Worm (Caenorhabditis elegans) whole organism, mixed stage, embryonic: ENCODE data around the gene B0554.1.

ENCODE experiments used
- M03D4.4 ChIP-seq: sonication (generic microtip); optimal IDR thresholded peaks from 2 replicates; lab custom pipeline; 2017; ENCODE audit warnings: mild to moderate bottlenecking, missing genetic modification characterization, missing compliant biosample characterization
- bed-3 ChIP-seq: fragments of 200-800 bp; sonication (Bioruptor generic); optimal IDR thresholded peaks from 3 replicates; lab custom pipeline; 2018; ENCODE audit warnings: mild to moderate bottlenecking, missing genetic modification characterization, moderate library complexity, missing compliant biosample characterization
- blmp-1 ChIP-seq: fragments of 150-350 bp; optimal IDR thresholded peaks from 2 replicates; lab custom pipeline; 2014; ENCODE audit warnings: missing biosample characterization, missing genetic modification characterization
- ceh-39 ChIP-seq: fragments of 150-350 bp; optimal IDR thresholded peaks from 2 replicates; lab custom pipeline; 2014; ENCODE audit warnings: missing biosample characterization, missing genetic modification characterization
- ceh-43 ChIP-seq: fragments of 200-800 bp; sonication (Bioruptor generic); optimal IDR thresholded peaks from 2 replicates; lab custom pipeline; 2018; ENCODE audit warnings: mild to moderate bottlenecking, missing genetic modification characterization, moderate library complexity, missing compliant biosample characterization
- ceh-83 ChIP-seq: fragments of 200-800 bp; sonication (Bioruptor generic); optimal IDR thresholded peaks from 2 replicates; lab custom pipeline; 2018; ENCODE audit warnings: mild to moderate bottlenecking, missing genetic modification characterization, missing compliant biosample characterization
- ces-1 ChIP-seq: fragments of 150-350 bp; optimal IDR thresholded peaks from 2 replicates; lab custom pipeline; 2014; ENCODE audit warnings: missing biosample characterization, missing genetic modification reagents, missing genetic modification characterization
- cnd-1 ChIP-seq: fragments of 200-800 bp; sonication (Bioruptor generic); optimal IDR thresholded peaks from 2 replicates; lab custom pipeline; 2018; ENCODE audit warnings: mild to moderate bottlenecking, missing genetic modification characterization, missing compliant biosample characterization
- drap-1 ChIP-seq: fragments of 200-800 bp; sonication (Bioruptor generic); optimal IDR thresholded peaks from 3 replicates; lab custom pipeline; 2018; ENCODE audit warnings: mild to moderate bottlenecking, missing genetic modification characterization, missing compliant biosample characterization
- elt-1 ChIP-seq: sonication (generic microtip); optimal IDR thresholded peaks from 2 replicates; lab custom pipeline; 2017; ENCODE audit warnings: missing genetic modification characterization, mild to moderate bottlenecking, missing compliant biosample characterization, antibody characterized with exemption, moderate library complexity, borderline replicate concordance; ENCODE audit not compliant: insufficient read depth
- elt-3 ChIP-seq: fragments of 150-350 bp; optimal IDR thresholded peaks from 2 replicates; lab custom pipeline; 2014; ENCODE audit warnings: missing biosample characterization, missing genetic modification characterization
- flh-1 ChIP-seq: fragments of 200-800 bp; sonication (Bioruptor generic); optimal IDR thresholded peaks from 2 replicates; lab custom pipeline; 2018; ENCODE audit warnings: mild to moderate bottlenecking, missing genetic modification characterization, moderate library complexity, missing compliant biosample characterization
- ham-2 ChIP-seq: fragments of 200-800 bp; sonication (Bioruptor generic); optimal IDR thresholded peaks from 2 replicates; lab custom pipeline; 2018; ENCODE audit warnings: mild to moderate bottlenecking, missing genetic modification characterization, missing compliant biosample characterization
- hlh-1 ChIP-seq: fragments of 150-350 bp; optimal IDR thresholded peaks from 2 replicates; lab custom pipeline; 2014; ENCODE audit warnings: missing biosample characterization, missing genetic modification reagents, missing genetic modification characterization
- lin-13 ChIP-seq: fragments of 150-350 bp; optimal IDR thresholded peaks from 2 replicates; lab custom pipeline; 2014; ENCODE audit warnings: missing biosample characterization, missing genetic modification characterization
- lin-32 ChIP-seq: fragments of 200-800 bp; sonication (Bioruptor generic); optimal IDR thresholded peaks from 2 replicates; lab custom pipeline; 2018; ENCODE audit warnings: mild to moderate bottlenecking, missing genetic modification characterization, missing compliant biosample characterization
- lsy-2 ChIP-seq: fragments of 150-350 bp; optimal IDR thresholded peaks from 2 replicates; lab custom pipeline; 2014; ENCODE audit warnings: missing biosample characterization, missing genetic modification characterization
- mab-5 ChIP-seq: fragments of 150-350 bp; optimal IDR thresholded peaks from 2 replicates; lab custom pipeline; 2014; ENCODE audit warnings: missing biosample characterization, missing genetic modification characterization
- mep-1 ChIP-seq: fragments of 150-350 bp; optimal IDR thresholded peaks from 2 replicates; lab custom pipeline; 2017; ENCODE audit warnings: missing biosample characterization, missing genetic modification reagents, missing genetic modification characterization, inconsistent platforms
- mls-2 ChIP-seq: sonication (generic microtip); optimal IDR thresholded peaks from 2 replicates; lab custom pipeline; 2016; ENCODE audit warnings: mild to moderate bottlenecking, missing genetic modification characterization, moderate library complexity, missing compliant biosample characterization
- nhr-12 ChIP-seq: fragments of 150-350 bp; optimal IDR thresholded peaks from 2 replicates; lab custom pipeline; 2014; ENCODE audit warnings: missing biosample characterization, missing genetic modification characterization
- nhr-2 ChIP-seq: fragments of 150-350 bp; optimal IDR thresholded peaks from 2 replicates; lab custom pipeline; 2014; ENCODE audit warnings: missing biosample characterization, missing genetic modification characterization
- nhr-237 ChIP-seq: fragments of 150-350 bp; optimal IDR thresholded peaks from 2 replicates; lab custom pipeline; 2014; ENCODE audit warnings: missing biosample characterization, missing genetic modification characterization
- nhr-28 ChIP-seq: fragments of 150-350 bp; optimal IDR thresholded peaks from 2 replicates; lab custom pipeline; 2014; ENCODE audit warnings: missing biosample characterization, missing genetic modification characterization
- nhr-76 ChIP-seq: sonication (generic microtip); optimal IDR thresholded peaks from 2 replicates; lab custom pipeline; 2017; ENCODE audit warnings: missing biosample characterization, missing genetic modification characterization
- pha-4 ChIP-seq: fragments of 150-350 bp; optimal IDR thresholded peaks from 2 replicates; lab custom pipeline; 2018; ENCODE audit warnings: missing biosample characterization, missing genetic modification reagents, missing genetic modification characterization
- sem-2 ChIP-seq: fragments of 200-800 bp; sonication (Bioruptor generic); optimal IDR thresholded peaks from 2 replicates; lab custom pipeline; 2018; ENCODE audit warnings: mild to moderate bottlenecking, missing genetic modification characterization, missing compliant biosample characterization
- snpc-4 ChIP-seq: fragments of 150-350 bp; optimal IDR thresholded peaks from 2 replicates; lab custom pipeline; 2014; ENCODE audit warnings: missing biosample characterization, missing genetic modification characterization
- sptf-1 ChIP-seq: sonication (generic microtip); optimal IDR thresholded peaks from 2 replicates; lab custom pipeline; 2017; ENCODE audit warnings: mild to moderate bottlenecking, missing genetic modification characterization, moderate library complexity, missing compliant biosample characterization
- tbx-8 ChIP-seq: fragments of 200-800 bp; sonication (Bioruptor generic); optimal IDR thresholded peaks from 2 replicates; lab custom pipeline; 2018; ENCODE audit warnings: mild to moderate bottlenecking, missing genetic modification characterization, moderate library complexity, missing compliant biosample characterization
- unc-120 ChIP-seq: sonication (generic microtip); optimal IDR thresholded peaks from 2 replicates; lab custom pipeline; 2017; ENCODE audit warnings: missing genetic modification characterization, missing compliant biosample characterization; ENCODE audit not compliant: poor library complexity, severe bottlenecking
- unc-39 ChIP-seq: fragments of 150-350 bp; optimal IDR thresholded peaks from 2 replicates; lab custom pipeline; 2014; ENCODE audit warnings: missing biosample characterization, missing genetic modification characterization
- unc-62 ChIP-seq: fragments of 150-350 bp; optimal IDR thresholded peaks from 2 replicates; lab custom pipeline; 2014; ENCODE audit warnings: missing biosample characterization, missing genetic modification reagents, missing genetic modification characterization
- zip-8 ChIP-seq: fragments of 150-350 bp; optimal IDR thresholded peaks from 2 replicates; lab custom pipeline; 2014; ENCODE audit warnings: missing biosample characterization, missing genetic modification characterization
- ztf-11 ChIP-seq: fragments of 150-350 bp; optimal IDR thresholded peaks from 2 replicates; lab custom pipeline; 2014; ENCODE audit warnings: missing biosample characterization, missing genetic modification characterization

The B0554.1 gene

DNA sequence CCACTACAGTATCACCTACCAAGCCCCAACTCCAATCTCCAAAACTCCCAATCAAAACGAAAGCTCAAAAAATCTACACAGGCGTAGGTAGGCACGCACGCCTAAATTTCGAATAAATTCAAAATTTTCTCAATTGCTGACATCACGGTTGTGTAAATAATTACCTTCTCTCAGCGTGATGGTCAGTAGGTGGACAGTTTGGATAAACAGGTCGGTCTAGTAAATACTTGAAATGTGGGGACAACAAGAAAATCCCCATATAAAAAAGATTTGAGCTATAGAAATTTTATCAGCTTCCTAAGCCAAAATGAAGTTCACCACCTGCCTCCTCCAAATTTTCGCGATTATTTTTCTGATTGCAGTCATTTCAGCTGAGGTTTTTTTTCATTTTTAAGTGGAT, at the start of gene B0554.1:
TSS of gene B0554.1 (plus strand) at position 301 of the 400 bp plus-strand sequence.
- no peak for TF ChIP-seq elt-1 (tag; lab: Kevin White, UChicago)
- no peak for TF ChIP-seq flh-1
- TF ChIP-seq pha-4 = no peak
- no peak for TF ChIP-seq nhr-28 (tag; lab: Kevin White, UChicago)
- no peak for TF ChIP-seq lin-32 (GFP tag; lab: Kevin White, UChicago)
- TF ChIP-seq bed-3 = no peak
- TF ChIP-seq drap-1 (GFP tag; lab: Kevin White, UChicago) = no peak
- TF ChIP-seq ceh-43 = no peak
- TF ChIP-seq nhr-12 (tag; lab: Kevin White, UChicago) = no peak
- no peak for TF ChIP-seq cnd-1 (tag; lab: Kevin White, UChicago)
- TF ChIP-seq sptf-1 (tag; lab: Kevin White, UChicago) = no peak
- no peak for TF ChIP-seq elt-3 (tag; lab: Kevin White, UChicago)
- TF ChIP-seq sem-2 = no peak

ce11 chrV:388397-388796, 49.8 kb upstream of the B0554.1 start, which contains the start of gene ZK6.6:
Gene ZK6.6 (plus strand): TSS chrV:388697.
- TF ChIP-seq lsy-2 (tag; lab: Kevin White, UChicago) (no peak), lin-13 (tag; lab: Kevin White, UChicago) (no peak), snpc-4 (tag; lab: Kevin White, UChicago) (no peak), nhr-237 (no peak), tbx-8 (GFP tag; lab: Kevin White, UChicago) (no peak), mep-1 (tag; lab: Kevin White, UChicago) (no peak), nhr-28 (tag; lab: Kevin White, UChicago) (no peak), unc-62 (GFP tag; lab: Kevin White, UChicago) (no peak), ham-2 (GFP tag; lab: Kevin White, UChicago) (no peak), ztf-11 (tag; lab: Kevin White, UChicago) (no peak), ceh-83 (GFP tag; lab: Kevin White, UChicago) (no peak), ceh-43 (no peak), ces-1 (GFP tag; lab: Kevin White, UChicago) (no peak), sem-2 (no peak), zip-8 (tag; lab: Kevin White, UChicago) (no peak), unc-120 (tag; lab: Kevin White, UChicago) (no peak), hlh-1 (no peak), mls-2 (tag; lab: Kevin White, UChicago) (no peak), bed-3 (no peak)

ce11 chrV:392199-392678, 46.0 kb upstream of the B0554.1 start, which contains the start of gene nhr-254:
Gene nhr-254 (plus strand): TSS chrV:392628.
- TF ChIP-seq nhr-12 (tag; lab: Kevin White, UChicago) (no peak), nhr-237 (no peak), nhr-28 (tag; lab: Kevin White, UChicago) (no peak), unc-62 (GFP tag; lab: Kevin White, UChicago) (no peak), nhr-76 (tag; lab: Kevin White, UChicago) (no peak), ces-1 (GFP tag; lab: Kevin White, UChicago) (no peak), elt-3 (tag; lab: Kevin White, UChicago) (no peak), drap-1 (GFP tag; lab: Kevin White, UChicago) (no peak), unc-39 (tag; lab: Kevin White, UChicago) (no peak), M03D4.4 (no peak), cnd-1 (tag; lab: Kevin White, UChicago) (no peak), flh-1 (no peak), nhr-2 (tag; lab: Kevin White, UChicago) (no peak), lin-13 (tag; lab: Kevin White, UChicago) (no peak), ham-2 (GFP tag; lab: Kevin White, UChicago) (no peak), sem-2 (no peak), unc-120 (tag; lab: Kevin White, UChicago) (no peak), ceh-43 (no peak), mep-1 (tag; lab: Kevin White, UChicago) (no peak)

DNA sequence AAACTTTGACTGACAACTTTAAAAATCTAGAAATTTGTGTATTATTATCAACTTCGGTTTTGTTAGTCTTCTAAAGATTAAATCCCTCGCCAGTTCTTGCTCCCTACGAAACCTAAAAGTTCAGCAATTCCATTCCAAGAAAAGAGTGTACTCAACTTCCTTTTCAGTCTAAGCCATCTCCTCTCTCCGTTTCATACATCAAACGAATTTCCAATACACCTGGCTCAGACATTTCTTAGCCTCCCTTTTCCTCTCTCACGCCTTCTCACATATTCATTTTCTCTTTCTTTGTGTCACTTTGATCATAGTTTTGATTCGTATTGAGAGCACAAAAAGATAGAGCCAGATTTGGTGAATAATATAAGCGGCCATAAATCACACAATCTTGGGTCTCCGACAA, 41.9 kb upstream of the B0554.1 start, which contains the start of gene nhr-253:
TSS of gene nhr-253 (plus strand) at position 285 of the 400 bp plus-strand sequence.
- TF ChIP-seq snpc-4 (tag; lab: Kevin White, UChicago) = no peak
- no peak for TF ChIP-seq mab-5 (tag; lab: Kevin White, UChicago)
- TF ChIP-seq blmp-1 (tag; lab: Kevin White, UChicago) = no peak
- TF ChIP-seq ceh-39 (tag; lab: Kevin White, UChicago) = no peak
- no peak for TF ChIP-seq unc-62 (GFP tag; lab: Kevin White, UChicago)
- TF ChIP-seq zip-8 (tag; lab: Kevin White, UChicago) = no peak
- no peak for TF ChIP-seq sptf-1 (tag; lab: Kevin White, UChicago)
- TF ChIP-seq nhr-237 = no peak
- TF ChIP-seq ceh-43 = no peak
- no peak for TF ChIP-seq unc-120 (tag; lab: Kevin White, UChicago)
- TF ChIP-seq ham-2 (GFP tag; lab: Kevin White, UChicago) = no peak
- TF ChIP-seq nhr-2 (tag; lab: Kevin White, UChicago) = no peak
- TF ChIP-seq lin-32 (GFP tag; lab: Kevin White, UChicago) = no peak
- TF ChIP-seq, all 35 proteins: peak for 0
